Fruit fly (Drosophila melanogaster): ENCODE data around the gene HisCl1.
A peak's percentile ranks its signal among the peaks of the same experiment; 100 is the strongest.

- no peak for TF ChIP-seq Hr38 (GFP tag; optimal IDR thresholded peaks at IDR 0.05)
- peak; percentile 51 for TF ChIP-seq CG11762 (GFP tag; optimal IDR thresholded peaks at IDR 0.05; ENCODE audit: insufficient read depth)
- peak; percentile 43 for TF ChIP-seq CG1621 (tag; optimal IDR thresholded peaks at IDR 0.05)
- TF ChIP-seq acj6 (GFP tag; optimal IDR thresholded peaks at IDR 0.05) = peak; percentile 60
- peak; percentile 50 for TF ChIP-seq Sox102F (GFP tag; optimal IDR thresholded peaks at IDR 0.05)
- TF ChIP-seq CG8119 (GFP tag; IDR thresholded peaks at IDR 0.05) = peak; percentile 63
- peak; percentile 58 for TF ChIP-seq net (GFP tag; optimal IDR thresholded peaks at IDR 0.05)
- peak; percentile 11 for TF ChIP-seq Sox15 (GFP tag; optimal IDR thresholded peaks at IDR 0.05)
Observed at dm6 chr3R:11806753-11807152, 19.8 kb downstream of the HisCl1 start.

Measured in whole organism, prepupa.